Worm (Caenorhabditis elegans) whole organism, late embryonic: ENCODE measurements around the gene dmsr-14.

Experiments
- C38D4.7 ChIP-seq: fragments of 200-800 bp; sonication (Bioruptor generic); optimal IDR thresholded peaks from 2 replicates; lab custom pipeline; 2018; ENCODE audit warnings: mild to moderate bottlenecking, missing genetic modification characterization, moderate library complexity, missing compliant biosample characterization
- F13H6.1 ChIP-seq: sonication (generic microtip); optimal IDR thresholded peaks from 2 replicates; lab custom pipeline; 2016; ENCODE audit warnings: missing genetic modification characterization, missing compliant biosample characterization
- T23F11.4 ChIP-seq: fragments of 200-800 bp; sonication (Bioruptor generic); optimal IDR thresholded peaks from 2 replicates; lab custom pipeline; 2018; ENCODE audit warnings: mild to moderate bottlenecking, missing genetic modification characterization, missing compliant biosample characterization
- ceh-18 ChIP-seq: sonication (generic microtip); optimal IDR thresholded peaks from 2 replicates; lab custom pipeline; 2016; ENCODE audit warnings: missing genetic modification characterization, missing compliant biosample characterization
- ceh-22 ChIP-seq: sonication (generic microtip); optimal IDR thresholded peaks from 2 replicates; lab custom pipeline; 2017; ENCODE audit warnings: missing biosample characterization, missing genetic modification characterization
- ceh-30 ChIP-seq: fragments of 150-350 bp; optimal IDR thresholded peaks from 2 replicates; lab custom pipeline; 2014; ENCODE audit warnings: missing biosample characterization, missing genetic modification characterization
- ceh-34 ChIP-seq: sonication (generic microtip); optimal IDR thresholded peaks from 2 replicates; lab custom pipeline; 2016; ENCODE audit warnings: mild to moderate bottlenecking, missing genetic modification characterization, missing compliant biosample characterization
- ceh-45 ChIP-seq: fragments of 200-800 bp; sonication (Bioruptor generic); IDR thresholded peaks from 2 replicates; pipeline ENCODE4 v1.3.6; 2022; ENCODE audit warnings: missing genetic modification reagents, missing genetic modification characterization, missing compliant biosample characterization
- che-1 ChIP-seq: sonication (generic microtip); optimal IDR thresholded peaks from 2 replicates; lab custom pipeline; 2016; ENCODE audit warnings: mild to moderate bottlenecking, missing genetic modification characterization, missing compliant biosample characterization
- dmd-4 ChIP-seq: sonication (generic microtip); optimal IDR thresholded peaks from 2 replicates; lab custom pipeline; 2016; ENCODE audit warnings: borderline replicate concordance, missing genetic modification characterization, missing compliant biosample characterization
- dve-1 ChIP-seq: sonication (generic microtip); optimal IDR thresholded peaks from 2 replicates; lab custom pipeline; 2017; ENCODE audit warnings: antibody characterized with exemption, mild to moderate bottlenecking, missing genetic modification characterization, missing compliant biosample characterization
- elt-2 ChIP-seq: sonication (generic microtip); optimal IDR thresholded peaks from 2 replicates; lab custom pipeline; 2016; ENCODE audit warnings: missing genetic modification reagents, missing genetic modification characterization, missing compliant biosample characterization
- elt-4 ChIP-seq: sonication (generic microtip); optimal IDR thresholded peaks from 2 replicates; lab custom pipeline; 2016; ENCODE audit warnings: missing genetic modification characterization, missing compliant biosample characterization
- eyg-1 ChIP-seq: sonication (generic microtip); optimal IDR thresholded peaks from 2 replicates; lab custom pipeline; 2016; ENCODE audit warnings: missing genotype, missing genetic modification characterization, missing compliant biosample characterization
- fkh-6 ChIP-seq: sonication (generic microtip); optimal IDR thresholded peaks from 2 replicates; lab custom pipeline; 2016; ENCODE audit warnings: missing genetic modification characterization, missing compliant biosample characterization
- gmeb-2 ChIP-seq: sonication (generic microtip); optimal IDR thresholded peaks from 2 replicates; lab custom pipeline; 2016; ENCODE audit warnings: missing genetic modification characterization, inconsistent platforms, missing compliant biosample characterization
- hlh-6 ChIP-seq: sonication (generic microtip); optimal IDR thresholded peaks from 2 replicates; lab custom pipeline; 2016; ENCODE audit warnings: missing genotype, missing genetic modification characterization, missing compliant biosample characterization
- hlh-8 ChIP-seq: sonication (generic microtip); optimal IDR thresholded peaks from 2 replicates; lab custom pipeline; 2016; ENCODE audit warnings: missing genotype, missing genetic modification characterization, missing compliant biosample characterization
- nfya-1 ChIP-seq: sonication (generic microtip); optimal IDR thresholded peaks from 2 replicates; lab custom pipeline; 2017; ENCODE audit warnings: missing genetic modification characterization, mild to moderate bottlenecking, missing compliant biosample characterization, antibody characterized with exemption, moderate library complexity
- nhr-232 ChIP-seq: sonication (generic microtip); optimal IDR thresholded peaks from 2 replicates; lab custom pipeline; 2016; ENCODE audit warnings: missing genetic modification characterization, missing compliant biosample characterization
- odd-2 ChIP-seq: sonication (generic microtip); optimal IDR thresholded peaks from 2 replicates; lab custom pipeline; 2017; ENCODE audit warnings: antibody characterized with exemption, mild to moderate bottlenecking, missing genetic modification characterization, missing compliant biosample characterization
- pag-3 ChIP-seq: sonication (generic microtip); optimal IDR thresholded peaks from 2 replicates; lab custom pipeline; 2016; ENCODE audit warnings: missing compliant biosample characterization, missing genetic modification characterization, borderline replicate concordance
- pha-2 ChIP-seq: sonication (generic microtip); optimal IDR thresholded peaks from 2 replicates; lab custom pipeline; 2017; ENCODE audit warnings: mild to moderate bottlenecking, missing genetic modification characterization, missing compliant biosample characterization
- ref-2 ChIP-seq: sonication (generic microtip); optimal IDR thresholded peaks from 2 replicates; lab custom pipeline; 2016; ENCODE audit warnings: missing genetic modification characterization, missing compliant biosample characterization
- rnt-1 ChIP-seq: sonication (generic microtip); optimal IDR thresholded peaks from 2 replicates; lab custom pipeline; 2016; ENCODE audit warnings: missing genetic modification characterization, missing compliant biosample characterization
- sdc-2 ChIP-seq: sonication (generic microtip); optimal IDR thresholded peaks from 2 replicates; lab custom pipeline; 2016; ENCODE audit warnings: missing genotype, missing genetic modification characterization, missing compliant biosample characterization
- syd-9 ChIP-seq: sonication (generic microtip); optimal IDR thresholded peaks from 2 replicates; lab custom pipeline; 2016; ENCODE audit warnings: mild to moderate bottlenecking, missing genetic modification characterization, moderate library complexity, missing compliant biosample characterization
- unc-55 ChIP-seq: sonication (generic microtip); optimal IDR thresholded peaks from 2 replicates; lab custom pipeline; 2017; ENCODE audit warnings: missing biosample characterization, missing genetic modification reagents, missing genetic modification characterization

Gene dmsr-14

DNA sequence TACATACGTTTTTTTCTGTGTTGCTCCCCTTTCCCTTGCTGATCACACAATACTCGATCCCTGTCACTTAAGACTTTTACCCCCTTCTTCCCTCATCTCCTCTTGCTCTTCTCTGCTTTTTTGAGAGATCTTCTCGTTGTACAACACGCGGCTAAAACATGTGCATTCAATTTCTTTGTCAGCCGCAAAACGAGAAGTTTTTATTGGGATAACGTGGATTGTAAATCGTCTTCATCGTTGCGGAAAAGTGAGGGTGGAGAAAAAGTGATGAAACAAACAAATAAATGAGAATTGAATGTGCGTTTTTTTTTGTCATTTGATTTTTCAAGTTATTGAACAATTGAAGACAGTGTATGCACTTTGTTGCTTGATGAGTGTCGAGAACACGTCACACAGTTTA lies 47.6 kb downstream of the dmsr-14 start:
- TF ChIP-seq nfya-1 (tag; lab: Kevin White, UChicago) = no peak
- no peak for TF ChIP-seq dmd-4 (tag; lab: Kevin White, UChicago)
- no peak for TF ChIP-seq dve-1 (tag; lab: Kevin White, UChicago)
- TF ChIP-seq syd-9 (tag; lab: Kevin White, UChicago) = no peak
- no peak for TF ChIP-seq ceh-30 (tag; lab: Kevin White, UChicago)
- no peak for TF ChIP-seq ceh-45 (GFP tag; lab: Robert Waterston, UW)
- no peak for TF ChIP-seq T23F11.4 (GFP tag; lab: Kevin White, UChicago)
- no peak for TF ChIP-seq elt-2 (tag; lab: Kevin White, UChicago)
- no peak for TF ChIP-seq hlh-8 (tag; lab: Kevin White, UChicago)
- TF ChIP-seq eyg-1 = no peak
- no peak for TF ChIP-seq ref-2 (tag; lab: Kevin White, UChicago)
- no peak for TF ChIP-seq pha-2
- TF ChIP-seq hlh-6 (tag; lab: Kevin White, UChicago) = no peak
- no peak for TF ChIP-seq odd-2 (tag; lab: Kevin White, UChicago)
- TF ChIP-seq C38D4.7 (GFP tag; lab: Kevin White, UChicago) = no peak
- no peak for TF ChIP-seq ceh-22 (tag; lab: Kevin White, UChicago)
- TF ChIP-seq fkh-6 = no peak
- TF ChIP-seq, all 69 proteins: peak for 0

DNA sequence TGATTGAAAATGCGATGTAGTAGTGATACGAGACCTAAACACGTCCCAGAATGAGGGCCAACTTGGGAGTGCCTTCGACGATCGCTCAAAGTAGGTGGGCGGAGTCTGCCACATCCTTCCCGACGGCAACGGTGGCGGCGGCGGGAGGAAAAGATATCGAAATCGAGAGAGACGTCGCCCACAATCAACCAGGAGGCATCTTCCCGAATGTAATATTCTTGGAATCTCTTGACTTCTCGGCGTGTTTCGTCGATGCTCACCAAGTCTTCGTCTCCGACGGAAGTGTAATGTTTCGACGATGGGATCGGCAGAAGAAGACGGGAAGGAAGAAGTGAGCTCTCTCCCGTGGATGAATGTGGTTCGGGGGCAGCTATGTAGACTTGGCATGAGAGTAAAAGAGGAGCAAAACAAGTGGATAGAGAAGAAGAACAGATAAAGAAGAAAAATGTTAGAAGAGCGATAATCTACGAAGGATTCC lies 48.6 kb downstream of the dmsr-14 start, which contains the start of the genes T25F10.1 and clik-1:
Gene T25F10.1, plus strand, starts transcription at position 51 of the 478 bp plus-strand sequence.
Gene clik-1, minus strand, starts transcription at position 281 of the 478 bp plus-strand sequence.
- TF ChIP-seq rnt-1 (tag; lab: Kevin White, UChicago) (peak; percentile 65), unc-55 (GFP tag; lab: Kevin White, UChicago) (peak; percentile 7), elt-2 (tag; lab: Kevin White, UChicago) (no peak), ceh-18 (tag; lab: Kevin White, UChicago) (peak; percentile 89), ceh-34 (tag; lab: Kevin White, UChicago) (peak; percentile 41), hlh-6 (tag; lab: Kevin White, UChicago) (no peak), che-1 (tag; lab: Kevin White, UChicago) (no peak), ceh-30 (tag; lab: Kevin White, UChicago) (no peak), F13H6.1 (peak; percentile 19), sdc-2 (no peak)

DNA sequence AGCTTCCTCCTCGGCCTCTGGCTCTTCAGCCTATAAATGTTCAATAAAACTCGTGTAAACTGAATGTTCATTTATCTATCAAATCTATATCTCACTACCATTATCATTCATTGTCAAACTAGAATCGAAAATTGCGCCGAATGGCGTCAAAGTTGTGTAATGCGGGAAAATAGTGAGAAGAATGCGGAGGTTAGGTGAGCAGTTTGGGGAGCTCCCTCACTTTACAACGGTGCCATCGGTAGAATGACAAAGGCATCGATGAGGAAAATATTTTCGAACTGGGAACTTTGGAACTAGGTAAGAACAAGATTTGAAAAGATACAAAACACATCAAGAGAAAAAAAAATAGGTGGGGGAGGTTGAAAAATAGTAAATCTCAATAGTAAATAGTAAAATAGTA lies 49.5 kb downstream of the dmsr-14 start:
- TF ChIP-seq pag-3 (tag; lab: Kevin White, UChicago) = no peak
- no peak for TF ChIP-seq elt-4 (tag; lab: Kevin White, UChicago)
- TF ChIP-seq gmeb-2 (tag; lab: Kevin White, UChicago) = no peak
- TF ChIP-seq elt-2 (tag; lab: Kevin White, UChicago) = no peak
- TF ChIP-seq nhr-232 (tag; lab: Kevin White, UChicago) = no peak
- TF ChIP-seq, all 69 proteins: peak for 0
